Fruit fly (Drosophila melanogaster) whole organism, embryonic: ENCODE results near the gene CG14082.

Source experiments
- Asciz ChIP-seq: fragments of 200-800 bp; sonication (Bioruptor generic); optimal IDR thresholded peaks from 2 replicates; lab custom pipeline; 2017; ENCODE audit warnings: missing biosample characterization, mild to moderate bottlenecking, missing genetic modification characterization, missing genetic modification reagents
- B-H2 ChIP-seq: fragments of 200-800 bp; sonication (Bioruptor generic); optimal IDR thresholded peaks from 2 replicates; lab custom pipeline; 2018; ENCODE audit warnings: missing biosample characterization, mild to moderate bottlenecking, missing genetic modification characterization
- Bdp1 ChIP-seq: fragments of 200-800 bp; sonication (Bioruptor generic); optimal IDR thresholded peaks from 3 replicates; lab custom pipeline; 2016; ENCODE audit warnings: missing biosample characterization, missing genetic modification characterization
- CG10209 ChIP-seq: fragments of 200-800 bp; sonication (Bioruptor generic); optimal IDR thresholded peaks from 3 replicates; lab custom pipeline; 2017; ENCODE audit warnings: missing biosample characterization, mild to moderate bottlenecking, missing genetic modification characterization, missing genetic modification reagents
- CG10462 ChIP-seq: fragments of 200-800 bp; sonication (Bioruptor generic); optimal IDR thresholded peaks from 2 replicates; lab custom pipeline; 2016; ENCODE audit warnings: missing biosample characterization, missing genetic modification characterization
- CG12299 ChIP-seq: fragments of 200-800 bp; sonication (Bioruptor generic); optimal IDR thresholded peaks from 2 replicates; lab custom pipeline; 2018; ENCODE audit warnings: missing biosample characterization, mild to moderate bottlenecking, missing genetic modification characterization
- CG12942 ChIP-seq: fragments of 200-800 bp; sonication (Bioruptor generic); optimal IDR thresholded peaks from 3 replicates; lab custom pipeline; 2016; ENCODE audit warnings: missing biosample characterization, missing genetic modification characterization
- CG13287 ChIP-seq: fragments of 200-800 bp; sonication (Bioruptor generic); IDR thresholded peaks from 2 replicates; pipeline ENCODE4 v1.3.6; 2022; ENCODE audit warnings: missing biosample characterization, missing genetic modification characterization; ENCODE audit not compliant: partially characterized antibody
- CG14667 ChIP-seq: fragments of 200-800 bp; sonication (Bioruptor generic); IDR thresholded peaks from 2 replicates; pipeline ENCODE4 v1.3.6; 2022; ENCODE audit warnings: missing biosample characterization, missing genetic modification characterization
- CG1792 ChIP-seq: fragments of 200-800 bp; sonication (Bioruptor generic); optimal IDR thresholded peaks from 2 replicates; lab custom pipeline; 2016; ENCODE audit warnings: missing biosample characterization, missing genetic modification characterization
- CG18476 ChIP-seq: fragments of 200-800 bp; sonication (Bioruptor generic); optimal IDR thresholded peaks from 2 replicates; lab custom pipeline; 2016; ENCODE audit warnings: missing biosample characterization, mild to moderate bottlenecking, missing genetic modification characterization
- CG2712 ChIP-seq: fragments of 200-800 bp; optimal IDR thresholded peaks from 3 replicates; lab custom pipeline; 2019; ENCODE audit warnings: missing biosample characterization, mild to moderate bottlenecking, missing genetic modification characterization, moderate library complexity
- CG30431 ChIP-seq: fragments of 200-800 bp; sonication (Bioruptor generic); optimal IDR thresholded peaks from 2 replicates; lab custom pipeline; 2017; ENCODE audit warnings: missing biosample characterization, missing genetic modification characterization
- CG3847 ChIP-seq: fragments of 200-800 bp; sonication (Bioruptor generic); IDR thresholded peaks from 2 replicates; pipeline ENCODE4 v1.3.6; 2022; ENCODE audit warnings: missing biosample characterization, missing genetic modification characterization
- CG5953 ChIP-seq: fragments of 200-800 bp; sonication (Bioruptor generic); IDR thresholded peaks from 2 replicates; pipeline ENCODE4 v1.3.6; 2022; ENCODE audit warnings: missing biosample characterization, missing genetic modification characterization
- CG6654 ChIP-seq: fragments of 200-800 bp; sonication (Bioruptor generic); optimal IDR thresholded peaks from 2 replicates; lab custom pipeline; 2017; ENCODE audit warnings: missing biosample characterization, mild to moderate bottlenecking, missing genetic modification characterization
- CG7271 ChIP-seq: fragments of 200-800 bp; sonication (Bioruptor generic); optimal IDR thresholded peaks from 2 replicates; lab custom pipeline; 2018; ENCODE audit warnings: missing biosample characterization, mild to moderate bottlenecking, missing genetic modification characterization, moderate library complexity
- CG8924 ChIP-seq: fragments of 200-800 bp; optimal IDR thresholded peaks from 3 replicates; lab custom pipeline; 2019; ENCODE audit warnings: missing biosample characterization, mild to moderate bottlenecking, missing genetic modification characterization, moderate library complexity
- Ets65A ChIP-seq: fragments of 200-800 bp; sonication (Bioruptor generic); peaks from one replicate; lab custom pipeline; 2016; ENCODE audit warnings: missing biosample characterization, missing genetic modification characterization
- H2.0 ChIP-seq: fragments of 200-800 bp; sonication (Bioruptor generic); IDR thresholded peaks from 2 replicates; pipeline ENCODE4 v1.3.6; 2022; ENCODE audit warnings: missing biosample characterization, missing genetic modification characterization
- HLHmδ ChIP-seq: fragments of 200-800 bp; sonication (Bioruptor generic); optimal IDR thresholded peaks from 2 replicates; lab custom pipeline; 2018; ENCODE audit warnings: missing biosample characterization, mild to moderate bottlenecking, missing genetic modification characterization, moderate library complexity
- Hand ChIP-seq: fragments of 200-800 bp; sonication (Bioruptor generic); optimal IDR thresholded peaks from 2 replicates; lab custom pipeline; 2017; ENCODE audit warnings: mild to moderate bottlenecking, missing biosample characterization, missing genetic modification reagents, missing genetic modification characterization
- Hmr ChIP-seq: fragments of 200-800 bp; sonication (Bioruptor generic); optimal IDR thresholded peaks from 3 replicates; lab custom pipeline; 2017; ENCODE audit warnings: mild to moderate bottlenecking, missing biosample characterization, missing genetic modification reagents, missing genetic modification characterization
- Lim3 ChIP-seq: fragments of 200-800 bp; sonication (Bioruptor generic); IDR thresholded peaks from 2 replicates; pipeline ENCODE4 v1.3.6; 2022; ENCODE audit warnings: missing biosample characterization, missing genetic modification characterization
- Mad ChIP-seq: fragments of 200-800 bp; sonication (Bioruptor generic); optimal IDR thresholded peaks from 2 replicates; lab custom pipeline; 2016; ENCODE audit warnings: missing biosample characterization, missing genetic modification characterization
- Mes4 ChIP-seq: fragments of 200-800 bp; sonication (Bioruptor generic); optimal IDR thresholded peaks from 2 replicates; lab custom pipeline; 2016; ENCODE audit warnings: missing biosample characterization, missing genetic modification characterization
- Myb ChIP-seq: fragments of 200-800 bp; sonication (Bioruptor generic); optimal IDR thresholded peaks from 2 replicates; lab custom pipeline; 2016; ENCODE audit warnings: missing biosample characterization, missing genetic modification characterization
- Nf-YA ChIP-seq: fragments of 200-800 bp; sonication (Bioruptor generic); IDR thresholded peaks from 2 replicates; pipeline ENCODE4 v1.3.6; 2022; ENCODE audit warnings: missing biosample characterization, missing genetic modification characterization
- PHDP ChIP-seq: fragments of 200-800 bp; sonication (Bioruptor generic); optimal IDR thresholded peaks from 3 replicates; lab custom pipeline; 2018; ENCODE audit warnings: missing biosample characterization, mild to moderate bottlenecking, missing genetic modification characterization, moderate library complexity
- Side ChIP-seq: fragments of 200-800 bp; sonication (Bioruptor generic); optimal IDR thresholded peaks from 2 replicates; lab custom pipeline; 2016; ENCODE audit warnings: missing biosample characterization, missing genetic modification characterization
- TFAM ChIP-seq: fragments of 200-800 bp; sonication (Bioruptor generic); optimal IDR thresholded peaks from 2 replicates; lab custom pipeline; 2017; ENCODE audit warnings: missing biosample characterization, missing genetic modification characterization, inconsistent platforms
- Taf1 ChIP-seq: fragments of 200-800 bp; sonication (Bioruptor generic); IDR thresholded peaks from 2 replicates; pipeline ENCODE4 v1.3.6; 2022; ENCODE audit warnings: missing biosample characterization, missing genetic modification characterization
- abd-A ChIP-seq: fragments of 200-800 bp; sonication (Bioruptor generic); optimal IDR thresholded peaks from 3 replicates; lab custom pipeline; 2019; ENCODE audit warnings: missing biosample characterization, mild to moderate bottlenecking, missing genetic modification characterization, moderate library complexity
- ap ChIP-seq: fragments of 200-800 bp; sonication (Bioruptor generic); IDR thresholded peaks from 2 replicates; pipeline ENCODE4 v1.3.6; 2022; ENCODE audit warnings: missing biosample characterization, missing genetic modification characterization
- bigmax ChIP-seq: fragments of 200-800 bp; sonication (Bioruptor generic); optimal IDR thresholded peaks from 2 replicates; lab custom pipeline; 2018; ENCODE audit warnings: missing biosample characterization, mild to moderate bottlenecking, missing genetic modification characterization
- ems ChIP-seq: fragments of 200-800 bp; sonication (Bioruptor generic); optimal IDR thresholded peaks from 3 replicates; lab custom pipeline; 2016; ENCODE audit warnings: missing biosample characterization, missing genetic modification characterization
- eve ChIP-seq, 2 experiments: fragments of >200 bp; optimal IDR thresholded peaks; 2 replicates each; lab custom pipeline; 2017; ENCODE audit warnings: missing biosample characterization in 2 of 2, missing genetic modification characterization in 2 of 2
- fd102C ChIP-seq: fragments of 200-800 bp; sonication (Bioruptor generic); optimal IDR thresholded peaks from 2 replicates; lab custom pipeline; 2018; ENCODE audit warnings: missing biosample characterization, mild to moderate bottlenecking, missing genetic modification characterization, moderate library complexity
- fd64A ChIP-seq: fragments of 200-800 bp; sonication (Bioruptor generic); optimal IDR thresholded peaks from 3 replicates; lab custom pipeline; 2018; ENCODE audit warnings: missing biosample characterization, mild to moderate bottlenecking, missing genetic modification characterization
- gcm ChIP-seq: fragments of 200-800 bp; sonication (Bioruptor generic); optimal IDR thresholded peaks from 2 replicates; lab custom pipeline; 2019; ENCODE audit warnings: missing biosample characterization, mild to moderate bottlenecking, missing genetic modification characterization, moderate library complexity
- ken ChIP-seq: fragments of 200-800 bp; sonication (Bioruptor generic); IDR thresholded peaks from 3 replicates; pipeline ENCODE4 v1.3.6; 2022; ENCODE audit warnings: missing biosample characterization, missing genetic modification characterization
- mirr ChIP-seq: fragments of 200-800 bp; sonication (Bioruptor generic); optimal IDR thresholded peaks from 3 replicates; lab custom pipeline; 2018; ENCODE audit warnings: missing biosample characterization, mild to moderate bottlenecking, missing genetic modification characterization
- oc ChIP-seq: fragments of 200-800 bp; sonication (Bioruptor generic); optimal IDR thresholded peaks from 2 replicates; lab custom pipeline; 2018; ENCODE audit warnings: missing biosample characterization, mild to moderate bottlenecking, missing genetic modification characterization, moderate library complexity
- sqz ChIP-seq: fragments of 200-800 bp; sonication (Bioruptor generic); optimal IDR thresholded peaks from 3 replicates; lab custom pipeline; 2018; ENCODE audit warnings: missing biosample characterization, mild to moderate bottlenecking, missing genetic modification characterization
- stc ChIP-seq: fragments of 200-800 bp; sonication (Bioruptor generic); IDR thresholded peaks from 2 replicates; pipeline ENCODE4 v1.3.6; 2022; ENCODE audit warnings: missing biosample characterization, missing genetic modification characterization
- tin ChIP-seq: fragments of 200-800 bp; sonication (Bioruptor generic); optimal IDR thresholded peaks from 3 replicates; lab custom pipeline; 2016; ENCODE audit warnings: missing biosample characterization, missing genetic modification characterization
- toy ChIP-seq: fragments of 200-800 bp; sonication (Bioruptor generic); IDR thresholded peaks from 2 replicates; pipeline ENCODE4 v1.3.6; 2022; ENCODE audit warnings: missing biosample characterization, missing genetic modification characterization
- tx ChIP-seq: fragments of 200-800 bp; sonication (Bioruptor generic); optimal IDR thresholded peaks from 2 replicates; lab custom pipeline; 2016; ENCODE audit warnings: missing biosample characterization, missing genetic modification characterization
- wdn ChIP-seq: fragments of 200-800 bp; sonication (Bioruptor generic); IDR thresholded peaks from 2 replicates; pipeline ENCODE4 v1.3.6; 2022; ENCODE audit warnings: missing biosample characterization, missing genetic modification characterization
- zf30C ChIP-seq: fragments of 200-800 bp; sonication (Bioruptor generic); optimal IDR thresholded peaks from 3 replicates; lab custom pipeline; 2018; ENCODE audit warnings: missing biosample characterization, mild to moderate bottlenecking, missing genetic modification characterization

The CG14082 gene

DNA sequence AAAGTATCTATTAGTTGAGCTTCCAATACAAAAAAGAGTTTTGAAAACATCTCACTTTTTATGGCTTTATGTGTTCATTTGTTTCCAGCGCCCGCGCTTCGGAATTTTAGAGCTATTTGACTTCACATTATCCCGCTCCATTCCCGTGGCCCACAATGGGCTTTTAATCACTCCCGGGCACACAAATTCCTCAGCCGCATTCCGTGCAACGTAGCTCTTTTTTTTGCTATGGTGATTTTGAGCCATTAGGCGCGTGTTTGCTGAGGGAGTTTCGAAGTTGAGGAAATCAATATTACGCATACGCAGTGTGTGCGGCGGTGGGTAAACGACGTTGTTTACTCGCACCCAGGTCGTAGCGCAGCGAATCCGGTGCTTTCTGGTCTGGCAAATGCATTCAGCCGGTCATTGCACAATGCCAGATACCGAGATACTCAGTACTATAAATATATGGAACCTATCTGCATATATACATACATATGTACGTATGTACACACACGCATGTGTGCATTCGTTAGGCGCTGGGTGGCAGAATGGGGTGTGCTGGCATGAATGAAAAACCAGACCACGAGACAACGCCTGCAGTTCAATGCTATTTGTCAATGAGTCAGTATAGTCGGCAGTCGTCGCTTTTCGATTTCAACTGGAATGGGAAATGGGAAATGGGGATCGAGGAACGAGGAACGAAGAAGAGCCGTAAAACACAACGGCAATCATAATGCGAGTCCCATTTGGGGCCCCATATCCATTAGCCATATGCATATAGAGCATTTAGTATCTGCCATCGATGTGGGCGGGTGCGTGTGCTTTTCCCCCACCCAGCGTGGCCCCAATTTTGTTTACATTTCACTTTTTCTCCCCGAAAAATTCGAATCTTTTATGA is 65.5 kb downstream of the CG14082 start (continued):
- TF ChIP-seq CG8924 (tag; lab: Kevin White, UChicago) (no peak), fd64A (GFP tag; lab: Kevin White, UChicago) (peak; percentile 61), CG10209 (GFP tag; lab: Kevin White, UChicago) (no peak), CG13287 (no peak), gcm (GFP tag; lab: Kevin White, UChicago) (no peak), Nf-YA (GFP tag; lab: Robert Waterston, UW) (no peak), tx (GFP tag; lab: Kevin White, UChicago) (no peak), Mes4 (GFP tag; lab: Kevin White, UChicago) (no peak), sqz (GFP tag; lab: Kevin White, UChicago) (peak; percentile 52), Taf1 (GFP tag; lab: Robert Waterston, UW) (no peak), abd-A (tag; lab: Kevin White, UChicago) (peak; percentile 42), CG2712 (no peak), wdn (GFP tag; lab: Robert Waterston, UW) (no peak), Lim3 (GFP tag; lab: Robert Waterston, UW) (no peak), Mad (GFP tag; lab: Kevin White, UChicago) (no peak), CG7271 (tag; lab: Kevin White, UChicago) (no peak), CG14667 (GFP tag; lab: Robert Waterston, UW) (no peak), Myb (GFP tag; lab: Kevin White, UChicago) (no peak), bigmax (GFP tag; lab: Kevin White, UChicago) (no peak), CG12942 (no peak), tin (GFP tag; lab: Kevin White, UChicago) (no peak), B-H2 (GFP tag; lab: Kevin White, UChicago) (no peak), TFAM (GFP tag; lab: Kevin White, UChicago) (no peak), fd102C (GFP tag; lab: Kevin White, UChicago) (no peak), Hmr (GFP tag; lab: Kevin White, UChicago) (no peak), zf30C (GFP tag; lab: Kevin White, UChicago) (no peak), oc (tag; lab: Kevin White, UChicago) (peak; percentile 30), toy (GFP tag; lab: Robert Waterston, UW) (no peak), CG6654 (GFP tag; lab: Kevin White, UChicago) (no peak), eve (GFP tag; optimal IDR thresholded peaks at IDR 0.05; lab: Kevin White, UChicago) (no peak), CG5953 (GFP tag; lab: Robert Waterston, UW) (peak; percentile 70), CG1792 (GFP tag; lab: Kevin White, UChicago) (no peak), Asciz (peak; percentile 57), Ets65A (GFP tag; lab: Kevin White, UChicago) (no peak), H2.0 (no peak), Hand (GFP tag; lab: Kevin White, UChicago) (no peak), CG30431 (GFP tag; lab: Kevin White, UChicago) (no peak), HLHmδ (GFP tag; lab: Kevin White, UChicago) (peak; percentile 20), CG12299 (tag; lab: Kevin White, UChicago) (no peak), ems (GFP tag; lab: Kevin White, UChicago) (no peak), ken (GFP tag; lab: Robert Waterston, UW) (no peak), Side (GFP tag; lab: Kevin White, UChicago) (no peak), PHDP (tag; lab: Kevin White, UChicago) (no peak), CG18476 (GFP tag; lab: Kevin White, UChicago) (no peak), CG10462 (GFP tag; lab: Kevin White, UChicago) (no peak), mirr (no peak), CG3847 (GFP tag; lab: Robert Waterston, UW) (0 out of 2 replicates have a peak, but pooled peaks have one; percentile 13), stc (GFP tag; lab: Robert Waterston, UW) (peak; percentile 7; the same call in 1 of the 2 replicates), Bdp1 (GFP tag; lab: Kevin White, UChicago) (no peak), ap (GFP tag; lab: Robert Waterston, UW) (0 out of 2 replicates have a peak, but pooled peaks have one; percentile 31)
